Fruit fly (Drosophila melanogaster) whole organism, embryonic: Measurements from ENCODE around the gene Lamtor4.

Source experiments
- Bteb2 ChIP-seq: fragments of 200-800 bp; sonication (Bioruptor generic); optimal IDR thresholded peaks from 2 replicates; lab custom pipeline; 2016; ENCODE audit warnings: missing biosample characterization, missing genetic modification characterization
- CG11695 ChIP-seq: fragments of 200-800 bp; sonication (Bioruptor generic); IDR thresholded peaks from 3 replicates; pipeline ENCODE4 v1.3.6; 2022; ENCODE audit warnings: missing biosample characterization, missing genetic modification characterization
- CG12942 ChIP-seq: fragments of 200-800 bp; sonication (Bioruptor generic); optimal IDR thresholded peaks from 3 replicates; lab custom pipeline; 2016; ENCODE audit warnings: missing biosample characterization, missing genetic modification characterization
- CG1529 ChIP-seq: fragments of 200-800 bp; sonication (Bioruptor generic); optimal IDR thresholded peaks from 3 replicates; lab custom pipeline; 2018; ENCODE audit warnings: missing biosample characterization, missing genetic modification characterization
- CG15479 ChIP-seq: fragments of 200-800 bp; sonication (Bioruptor generic); optimal IDR thresholded peaks from 3 replicates; lab custom pipeline; 2019; ENCODE audit warnings: missing biosample characterization, mild to moderate bottlenecking, missing genetic modification characterization, moderate library complexity
- CG17328 ChIP-seq: fragments of 200-800 bp; sonication (Bioruptor generic); IDR thresholded peaks from 2 replicates; pipeline ENCODE4 v1.3.6; 2022; ENCODE audit warnings: missing biosample characterization, missing genetic modification characterization
- CG1832 ChIP-seq: fragments of 200-800 bp; sonication (Bioruptor generic); optimal IDR thresholded peaks from 2 replicates; lab custom pipeline; 2017; ENCODE audit warnings: missing biosample characterization, mild to moderate bottlenecking, missing genetic modification characterization, inconsistent platforms
- CG18599 ChIP-seq: fragments of 200-800 bp; sonication (Bioruptor generic); optimal IDR thresholded peaks from 3 replicates; lab custom pipeline; 2017; ENCODE audit warnings: missing biosample characterization, missing genetic modification characterization, mild to moderate bottlenecking, moderate library complexity, missing genetic modification reagents
- CG30403 ChIP-seq: fragments of 200-800 bp; sonication (Bioruptor generic); optimal IDR thresholded peaks from 3 replicates; lab custom pipeline; 2016; ENCODE audit warnings: missing biosample characterization, missing genetic modification characterization
- CG4404 ChIP-seq: fragments of 200-800 bp; sonication (Bioruptor generic); IDR thresholded peaks from 2 replicates; pipeline ENCODE4 v1.3.6; 2022; ENCODE audit warnings: missing biosample characterization, missing genetic modification characterization
- CG6689 ChIP-seq: fragments of 200-800 bp; sonication (Bioruptor generic); IDR thresholded peaks from 2 replicates; pipeline ENCODE4 v1.3.6; 2022; ENCODE audit warnings: missing biosample characterization, missing genetic modification characterization
- CG6854 ChIP-seq: fragments of 200-800 bp; sonication (Bioruptor generic); optimal IDR thresholded peaks from 3 replicates; lab custom pipeline; 2017; ENCODE audit warnings: missing biosample characterization, mild to moderate bottlenecking, missing genetic modification characterization
- CG7745 ChIP-seq: fragments of 200-800 bp; sonication (Bioruptor generic); optimal IDR thresholded peaks from 2 replicates; lab custom pipeline; 2018; ENCODE audit warnings: missing biosample characterization, mild to moderate bottlenecking, missing genetic modification characterization, moderate library complexity
- CG9727 ChIP-seq: fragments of 200-800 bp; sonication (Bioruptor generic); optimal IDR thresholded peaks from 3 replicates; lab custom pipeline; 2017; ENCODE audit warnings: missing biosample characterization, mild to moderate bottlenecking, missing genetic modification characterization
- CrebB ChIP-seq: fragments of 200-800 bp; sonication (Bioruptor generic); optimal IDR thresholded peaks from 3 replicates; lab custom pipeline; 2018; ENCODE audit warnings: missing biosample characterization, mild to moderate bottlenecking, missing genetic modification characterization
- D ChIP-seq, 2 experiments: fragments of 200-800 bp in 1 of 2; fragments of >200 bp in 1 of 2; sonication (Bioruptor generic) in 1 of 2; optimal IDR thresholded peaks; 2 replicates in 1 of 2; 3 replicates in 1 of 2; lab custom pipeline; 2017; ENCODE audit warnings: mild to moderate bottlenecking in 1 of 2, missing biosample characterization in 1 of 2, missing genetic modification characterization in 1 of 2, missing genetic modification reagents in 1 of 2
- Dll ChIP-seq: fragments of 200-800 bp; sonication (Bioruptor generic); IDR thresholded peaks from 4 replicates; pipeline ENCODE4 v1.3.6; 2022; ENCODE audit warnings: missing biosample characterization, missing genetic modification characterization; ENCODE audit not compliant: partially characterized antibody
- Doc3 ChIP-seq: fragments of 200-800 bp; sonication (Bioruptor generic); IDR thresholded peaks from 3 replicates; pipeline ENCODE4 v1.3.6; 2022; ENCODE audit warnings: missing biosample characterization, missing genetic modification characterization; ENCODE audit not compliant: partially characterized antibody
- Fer3 ChIP-seq: fragments of 200-800 bp; sonication (Bioruptor generic); optimal IDR thresholded peaks from 2 replicates; lab custom pipeline; 2018; ENCODE audit warnings: missing biosample characterization, mild to moderate bottlenecking, missing genetic modification characterization, moderate library complexity
- HmgZ ChIP-seq: fragments of 200-800 bp; sonication (Bioruptor generic); optimal IDR thresholded peaks from 2 replicates; lab custom pipeline; 2018; ENCODE audit warnings: missing biosample characterization, mild to moderate bottlenecking, missing genetic modification characterization
- Hmr ChIP-seq: fragments of 200-800 bp; sonication (Bioruptor generic); optimal IDR thresholded peaks from 3 replicates; lab custom pipeline; 2017; ENCODE audit warnings: mild to moderate bottlenecking, missing biosample characterization, missing genetic modification reagents, missing genetic modification characterization
- Max ChIP-seq: fragments of 200-800 bp; sonication (Bioruptor generic); optimal IDR thresholded peaks from 2 replicates; lab custom pipeline; 2016; ENCODE audit warnings: missing biosample characterization, mild to moderate bottlenecking, missing genetic modification characterization
- Sin3A ChIP-seq: fragments of >200 bp; optimal IDR thresholded peaks from 2 replicates; lab custom pipeline; 2018
- Six4 ChIP-seq: fragments of 200-800 bp; sonication (Bioruptor generic); optimal IDR thresholded peaks from 2 replicates; lab custom pipeline; 2016; ENCODE audit warnings: missing biosample characterization, missing genetic modification characterization
- Stat92E ChIP-seq, 3 experiments: fragments of >200 bp in 2 of 3; fragments of 200-800 bp in 1 of 3; sonication (Bioruptor generic) in 1 of 3; optimal IDR thresholded peaks; 2 replicates each; lab custom pipeline; 2017 to 2019; ENCODE audit warnings: missing biosample characterization in 3 of 3, missing genetic modification characterization in 3 of 3, mild to moderate bottlenecking in 1 of 3, moderate library complexity in 1 of 3
- ato ChIP-seq: fragments of 200-800 bp; sonication (Bioruptor generic); IDR thresholded peaks from 2 replicates; pipeline ENCODE4 v1.3.6; 2022; ENCODE audit warnings: missing biosample characterization, missing genetic modification characterization; ENCODE audit not compliant: partially characterized antibody
- btn ChIP-seq: fragments of 200-800 bp; sonication (Bioruptor generic); optimal IDR thresholded peaks from 2 replicates; lab custom pipeline; 2016; ENCODE audit warnings: missing biosample characterization, missing genetic modification characterization
- cwo ChIP-seq: fragments of 200-800 bp; sonication (Bioruptor generic); optimal IDR thresholded peaks from 3 replicates; lab custom pipeline; 2017; ENCODE audit warnings: missing biosample characterization, missing genetic modification characterization, mild to moderate bottlenecking, moderate library complexity, missing genetic modification reagents
- da ChIP-seq: fragments of 200-800 bp; sonication (Bioruptor generic); optimal IDR thresholded peaks from 2 replicates; lab custom pipeline; 2016; ENCODE audit warnings: missing biosample characterization, missing genetic modification characterization
- dmrt99B ChIP-seq: fragments of 200-800 bp; sonication (Bioruptor generic); optimal IDR thresholded peaks from 2 replicates; lab custom pipeline; 2018; ENCODE audit warnings: missing biosample characterization, mild to moderate bottlenecking, missing genetic modification characterization, moderate library complexity
- eve ChIP-seq, 2 experiments: fragments of >200 bp; optimal IDR thresholded peaks; 2 replicates each; lab custom pipeline; 2017; ENCODE audit warnings: missing biosample characterization in 2 of 2, missing genetic modification characterization in 2 of 2
- ewg ChIP-seq: fragments of 200-800 bp; sonication (Bioruptor generic); optimal IDR thresholded peaks from 3 replicates; lab custom pipeline; 2017; ENCODE audit warnings: mild to moderate bottlenecking, missing biosample characterization, missing genetic modification reagents, missing genetic modification characterization
- fd96Cb ChIP-seq: fragments of 200-800 bp; sonication (Bioruptor generic); optimal IDR thresholded peaks from 2 replicates; lab custom pipeline; 2018; ENCODE audit warnings: missing biosample characterization, mild to moderate bottlenecking, missing genetic modification characterization, moderate library complexity
- fru ChIP-seq: fragments of >200 bp; optimal IDR thresholded peaks from 2 replicates; lab custom pipeline; 2017
- gsb-n ChIP-seq: fragments of 200-800 bp; sonication (Bioruptor generic); optimal IDR thresholded peaks from 3 replicates; lab custom pipeline; 2018; ENCODE audit warnings: missing biosample characterization, mild to moderate bottlenecking, missing genetic modification characterization
- hb ChIP-seq: fragments of 200-800 bp; sonication (Bioruptor generic); IDR thresholded peaks from 3 replicates; pipeline ENCODE4 v1.3.6; 2022; ENCODE audit warnings: missing biosample characterization, missing genetic modification characterization; ENCODE audit not compliant: partially characterized antibody
- kni ChIP-seq: fragments of 200-800 bp; sonication (Bioruptor generic); optimal IDR thresholded peaks from 3 replicates; lab custom pipeline; 2017; ENCODE audit warnings: mild to moderate bottlenecking, missing biosample characterization, missing genetic modification reagents, missing genetic modification characterization
- nerfin-2 ChIP-seq: fragments of 200-800 bp; sonication (Bioruptor generic); IDR thresholded peaks from 2 replicates; pipeline ENCODE4 v1.3.6; 2022; ENCODE audit warnings: missing biosample characterization, missing genetic modification characterization; ENCODE audit not compliant: partially characterized antibody
- nmo ChIP-seq: fragments of 200-800 bp; sonication (Bioruptor generic); optimal IDR thresholded peaks from 2 replicates; lab custom pipeline; 2018; ENCODE audit warnings: missing biosample characterization, mild to moderate bottlenecking, missing genetic modification characterization, moderate library complexity
- odd ChIP-seq: fragments of 200-800 bp; sonication (Bioruptor generic); optimal IDR thresholded peaks from 2 replicates; lab custom pipeline; 2017; ENCODE audit warnings: missing biosample characterization, mild to moderate bottlenecking, missing genetic modification characterization
- otp ChIP-seq: fragments of 200-800 bp; sonication (Bioruptor generic); IDR thresholded peaks from 3 replicates; pipeline ENCODE4, ENCODE4 v1.3.6; 2022; ENCODE audit warnings: missing biosample characterization, missing genetic modification characterization
- pfk ChIP-seq: fragments of 200-800 bp; sonication (Bioruptor generic); optimal IDR thresholded peaks from 2 replicates; lab custom pipeline; 2018; ENCODE audit warnings: missing biosample characterization, mild to moderate bottlenecking, missing genetic modification characterization, moderate library complexity
- pzg ChIP-seq: fragments of 200-800 bp; sonication (Bioruptor generic); optimal IDR thresholded peaks from 3 replicates; lab custom pipeline; 2018; ENCODE audit warnings: missing biosample characterization, mild to moderate bottlenecking, missing genetic modification characterization, moderate library complexity
- scrt ChIP-seq: fragments of 200-800 bp; sonication (Bioruptor generic); optimal IDR thresholded peaks from 2 replicates; lab custom pipeline; 2018; ENCODE audit warnings: missing biosample characterization, mild to moderate bottlenecking, missing genetic modification characterization, moderate library complexity
- slbo ChIP-seq: fragments of 200-800 bp; sonication (Bioruptor generic); IDR thresholded peaks from 2 replicates; pipeline ENCODE4 v1.3.6; 2022; ENCODE audit warnings: missing biosample characterization, missing genetic modification characterization
- slou ChIP-seq: fragments of 200-800 bp; sonication (Bioruptor generic); optimal IDR thresholded peaks from 3 replicates; lab custom pipeline; 2016; ENCODE audit warnings: missing biosample characterization, missing genetic modification characterization
- ssp ChIP-seq: fragments of 200-800 bp; sonication (Bioruptor generic); IDR thresholded peaks from 2 replicates; pipeline ENCODE4 v1.3.6; 2022; ENCODE audit warnings: missing biosample characterization, missing genetic modification characterization
- vfl ChIP-seq: fragments of 200-800 bp; sonication (Bioruptor generic); optimal IDR thresholded peaks from 2 replicates; lab custom pipeline; 2016; ENCODE audit warnings: missing biosample characterization, missing genetic modification characterization
- zen ChIP-seq: fragments of 200-800 bp; sonication (Bioruptor generic); optimal IDR thresholded peaks from 3 replicates; lab custom pipeline; 2018; ENCODE audit warnings: missing biosample characterization, mild to moderate bottlenecking, missing genetic modification characterization, moderate library complexity
- zfh1 ChIP-seq: fragments of 200-800 bp; sonication (Bioruptor generic); IDR thresholded peaks from 3 replicates; pipeline ENCODE4 v1.3.6; 2022; ENCODE audit warnings: missing biosample characterization, missing genetic modification characterization

Gene Lamtor4

DNA sequence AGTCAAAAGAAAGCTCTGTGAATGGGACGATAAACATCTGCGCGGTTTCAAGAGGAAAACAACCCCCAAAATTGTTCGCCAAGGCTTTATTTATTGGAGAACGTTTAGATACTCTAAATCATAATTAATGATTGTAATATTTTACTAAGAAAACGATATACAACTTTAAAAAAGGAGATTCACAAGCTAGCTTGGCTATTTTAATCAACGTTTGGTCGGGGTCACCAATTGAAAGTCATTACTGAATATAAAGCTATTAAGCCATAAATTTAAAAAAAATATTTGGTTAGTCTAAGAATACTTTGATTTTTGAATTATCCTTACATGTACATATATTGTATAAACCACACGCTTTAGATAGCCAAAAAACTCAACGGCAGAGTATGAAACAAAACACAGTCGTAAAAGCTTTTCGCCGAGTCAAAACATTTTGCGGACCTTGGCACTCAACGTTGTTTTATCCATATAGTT is 4.5 kb upstream of the Lamtor4 start, which contains the start of gene Fie (continued):
- TF ChIP-seq CG15479 (GFP tag; lab: Kevin White, UChicago) (no peak), CG17328 (GFP tag; lab: Robert Waterston, UW) (no peak), CG1529 (GFP tag; lab: Kevin White, UChicago) (peak; percentile 47), ewg (GFP tag; lab: Kevin White, UChicago) (peak; percentile 62), Six4 (no peak), ssp (GFP tag; lab: Robert Waterston, UW) (no peak), pfk (GFP tag; lab: Kevin White, UChicago) (no peak), kni (GFP tag; lab: Kevin White, UChicago) (no peak), CG18599 (GFP tag; lab: Kevin White, UChicago) (peak; percentile 89), CrebB (tag; lab: Kevin White, UChicago) (peak; percentile 28), Doc3 (GFP tag; lab: Robert Waterston, UW) (no peak), CG6854 (peak; percentile 70), slbo (peak; percentile 65), zfh1 (GFP tag; lab: Robert Waterston, UW) (no peak), ato (no peak), CG12942 (no peak), Stat92E (GFP tag; optimal IDR thresholded peaks at IDR 0.05; lab: Kevin White, UChicago) (no peak), da (no peak), otp (GFP tag; lab: Robert Waterston, UW) (no peak), hb (GFP tag; lab: Robert Waterston, UW) (no peak), nmo (GFP tag; lab: Kevin White, UChicago) (peak; percentile 79), slou (GFP tag; lab: Kevin White, UChicago) (peak; percentile 40), btn (no peak), Bteb2 (GFP tag; lab: Kevin White, UChicago) (peak; percentile 8), cwo (GFP tag; lab: Kevin White, UChicago) (peak; percentile 66), CG4404 (GFP tag; lab: Robert Waterston, UW) (no peak), Sin3A (lab: Kevin White, UChicago) (no peak), fd96Cb (tag; lab: Kevin White, UChicago) (peak; percentile 54), zen (no peak), nerfin-2 (GFP tag; lab: Robert Waterston, UW) (no peak), CG11695 (GFP tag; lab: Robert Waterston, UW) (peak; percentile 55; the same call in 1 of the 3 replicates), CG30403 (GFP tag; lab: Kevin White, UChicago) (peak; percentile 71), gsb-n (tag; lab: Kevin White, UChicago) (no peak), eve (GFP tag; optimal IDR thresholded peaks at IDR 0.05; lab: Kevin White, UChicago) (no peak), pzg (no peak), Dll (GFP tag; lab: Robert Waterston, UW) (no peak), odd (GFP tag; lab: Kevin White, UChicago) (peak; percentile 76), HmgZ (peak; percentile 43), CG1832 (no peak), CG6689 (GFP tag; lab: Robert Waterston, UW) (peak; percentile 32; the same call in 1 of the 2 replicates), Fer3 (tag; lab: Kevin White, UChicago) (peak; percentile 63), scrt (GFP tag; lab: Kevin White, UChicago) (peak; percentile 74), CG9727 (GFP tag; lab: Kevin White, UChicago) (peak; percentile 70), CG7745 (no peak), vfl (GFP tag; lab: Kevin White, UChicago) (peak; percentile 25), Hmr (peak; percentile 84), dmrt99B (tag; lab: Kevin White, UChicago) (peak; percentile 69), fru (lab: Kevin White, UChicago) (no peak), Max (GFP tag; lab: Kevin White, UChicago) (peak; percentile 53), D (optimal IDR thresholded peaks at IDR 0.05; lab: Kevin White, UChicago) (no peak), D (GFP tag; optimal IDR thresholded peaks at IDR 0.05; lab: Kevin White, UChicago) (peak; percentile 35)
